Worm (Caenorhabditis elegans): ENCODE data around the gene VZK822L.2.

DNA sequence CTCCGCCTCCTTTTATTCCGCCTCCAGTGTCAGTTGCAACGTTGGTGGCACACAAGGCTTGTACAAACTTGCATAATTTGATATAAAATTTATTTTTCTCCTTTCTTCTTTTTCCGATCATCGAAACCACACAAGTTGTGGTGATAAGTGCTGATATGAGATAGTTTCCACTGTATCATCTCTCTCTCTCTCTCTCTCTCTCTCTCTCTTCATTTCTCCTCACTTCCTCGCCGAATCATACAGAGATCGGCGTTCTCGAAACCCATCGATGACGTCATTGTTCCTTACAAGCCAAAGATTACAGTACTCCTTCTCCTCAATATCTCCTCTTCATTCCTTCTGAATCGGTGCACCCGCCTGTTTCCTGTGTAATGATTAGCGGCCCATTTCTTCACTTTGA, 12.5 kb upstream of the VZK822L.2 start, which contains the start of gene nhr-43:
- TF ChIP-seq ama-1 (optimal IDR thresholded peaks at IDR 0.05) (no peak), B0310.2 (tag; optimal IDR thresholded peaks at IDR 0.05) (no peak), sea-1 (GFP tag; conservative IDR thresholded peaks at IDR 0.05) (no peak), hnd-1 (tag; optimal IDR thresholded peaks at IDR 0.05) (no peak), aly-1 (tag; optimal IDR thresholded peaks at IDR 0.05) (no peak), hmbx-1 (tag; optimal IDR thresholded peaks at IDR 0.05) (no peak), F13C5.2 (tag; optimal IDR thresholded peaks at IDR 0.05) (no peak), tbx-37 (GFP tag; conservative IDR thresholded peaks at IDR 0.05) (no peak), pes-1 (GFP tag; IDR thresholded peaks at IDR 0.05) (no peak), ceh-36 (tag; optimal IDR thresholded peaks at IDR 0.05) (no peak), flt-1 (GFP tag; IDR thresholded peaks at IDR 0.05) (no peak), tra-4 (tag; optimal IDR thresholded peaks at IDR 0.05) (no peak), ceh-13 (GFP tag; optimal IDR thresholded peaks at IDR 0.05) (no peak), ets-7 (tag; optimal IDR thresholded peaks at IDR 0.05) (no peak)

Data from whole organism, early embryonic.